Worm (Caenorhabditis elegans) whole organism, early embryonic: Measurements from ENCODE around the gene sre-55.

Experiments used
- B0310.2 ChIP-seq: sonication (generic microtip); optimal IDR thresholded peaks from 2 replicates; lab custom pipeline; 2016; ENCODE audit warnings: mild to moderate bottlenecking, missing genetic modification characterization, missing compliant biosample characterization
- F13C5.2 ChIP-seq: sonication (generic microtip); optimal IDR thresholded peaks from 2 replicates; lab custom pipeline; 2017; ENCODE audit warnings: mild to moderate bottlenecking, missing genetic modification characterization, inconsistent platforms, missing compliant biosample characterization
- aly-1 ChIP-seq: sonication (generic microtip); optimal IDR thresholded peaks from 2 replicates; lab custom pipeline; 2016; ENCODE audit warnings: missing genetic modification characterization, missing compliant biosample characterization
- ama-1 ChIP-seq: fragments of 150-350 bp; optimal IDR thresholded peaks from 2 replicates; lab custom pipeline; 2014
- ceh-13 ChIP-seq: fragments of 200-800 bp; sonication (Bioruptor generic); optimal IDR thresholded peaks from 2 replicates; lab custom pipeline; 2018; ENCODE audit warnings: mild to moderate bottlenecking, missing genetic modification characterization, missing compliant biosample characterization
- ceh-36 ChIP-seq: sonication (generic microtip); optimal IDR thresholded peaks from 2 replicates; lab custom pipeline; 2016; ENCODE audit warnings: missing genetic modification characterization, inconsistent platforms, missing compliant biosample characterization
- ets-7 ChIP-seq: sonication (generic microtip); optimal IDR thresholded peaks from 2 replicates; lab custom pipeline; 2016; ENCODE audit warnings: missing genotype, missing genetic modification characterization, missing compliant biosample characterization
- flt-1 ChIP-seq: fragments of 200-800 bp; sonication (Bioruptor generic); IDR thresholded peaks from 2 replicates; pipeline ENCODE4 v1.3.6; 2022; ENCODE audit warnings: missing genetic modification characterization, missing compliant biosample characterization
- hmbx-1 ChIP-seq: sonication (generic microtip); optimal IDR thresholded peaks from 2 replicates; lab custom pipeline; 2016; ENCODE audit warnings: mild to moderate bottlenecking, missing genetic modification characterization, missing compliant biosample characterization
- hnd-1 ChIP-seq: sonication (generic microtip); optimal IDR thresholded peaks from 2 replicates; lab custom pipeline; 2016; ENCODE audit warnings: missing genetic modification characterization, missing compliant biosample characterization
- pes-1 ChIP-seq: fragments of 200-800 bp; sonication (Bioruptor generic); IDR thresholded peaks from 2 replicates; pipeline ENCODE4 v1.3.6; 2022; ENCODE audit warnings: missing genetic modification reagents, missing genetic modification characterization, missing compliant biosample characterization
- sea-1 ChIP-seq: fragments of 200-800 bp; sonication (Bioruptor generic); conservative IDR thresholded peaks from 2 replicates; pipeline ENCODE4 v1.3.6; 2022; ENCODE audit warnings: missing genetic modification characterization, missing compliant biosample characterization
- tbx-11 ChIP-seq: fragments of 200-800 bp; sonication (Bioruptor generic); IDR thresholded peaks from 2 replicates; pipeline ENCODE4 v1.3.6; 2022; ENCODE audit warnings: missing genetic modification characterization, missing compliant biosample characterization
- tbx-37 ChIP-seq: fragments of 200-800 bp; sonication (Bioruptor generic); conservative IDR thresholded peaks from 2 replicates; pipeline ENCODE4 v1.3.6; 2022; ENCODE audit warnings: missing genetic modification reagents, missing genetic modification characterization, missing compliant biosample characterization
- tra-4 ChIP-seq: sonication (generic microtip); optimal IDR thresholded peaks from 2 replicates; lab custom pipeline; 2017; ENCODE audit warnings: missing genetic modification characterization, missing compliant biosample characterization

sre-55 gene

ce11 chrII:12373921-12374320, 44.8 kb downstream of the sre-55 start:
- no peak for TF ChIP-seq ceh-36 (tag; lab: Kevin White, UChicago)
- TF ChIP-seq tbx-37 (GFP tag; lab: Robert Waterston, UW) = no peak
- no peak for TF ChIP-seq flt-1 (GFP tag; lab: Robert Waterston, UW)
- no peak for TF ChIP-seq pes-1 (GFP tag; lab: Robert Waterston, UW)
- TF ChIP-seq B0310.2 (tag; lab: Kevin White, UChicago) = no peak

ce11 chrII:12378793-12379192, 49.7 kb downstream of the sre-55 start:
- TF ChIP-seq sea-1 = no peak
- no peak for TF ChIP-seq ceh-13 (GFP tag; lab: Kevin White, UChicago)
- TF ChIP-seq flt-1 (GFP tag; lab: Robert Waterston, UW) = no peak
- TF ChIP-seq tbx-37 (GFP tag; lab: Robert Waterston, UW) = no peak
- no peak for TF ChIP-seq aly-1 (tag; lab: Kevin White, UChicago)
- no peak for TF ChIP-seq ama-1 (lab: Kevin White, UChicago)
- no peak for TF ChIP-seq hnd-1 (tag; lab: Kevin White, UChicago)
- no peak for TF ChIP-seq tbx-11 (GFP tag; lab: Robert Waterston, UW)
- no peak for TF ChIP-seq B0310.2 (tag; lab: Kevin White, UChicago)
- TF ChIP-seq F13C5.2 (tag; lab: Kevin White, UChicago) = no peak
- TF ChIP-seq hmbx-1 (tag; lab: Kevin White, UChicago) = no peak
- TF ChIP-seq pes-1 (GFP tag; lab: Robert Waterston, UW) = no peak
- TF ChIP-seq ets-7 (tag; lab: Kevin White, UChicago) = no peak
- TF ChIP-seq tra-4 = no peak

ce11 chrII:12379430-12379829, 50.3 kb downstream of the sre-55 start, which contains the start of gene marc-5:
Gene marc-5 (minus strand): TSS chrII:12379530.
- TF ChIP-seq ets-7 (tag; lab: Kevin White, UChicago) (no peak), ceh-36 (tag; lab: Kevin White, UChicago) (no peak)
